Worm (Caenorhabditis elegans) whole organism, L4 larva: ENCODE data around the gene spe-43.

Experiments
- egl-43 ChIP-seq: fragments of 200-800 bp; sonication (Bioruptor generic); IDR thresholded peaks from 2 replicates; pipeline ENCODE4 v1.3.6; 2022; ENCODE audit warnings: missing genetic modification reagents, missing genetic modification characterization, missing compliant biosample characterization
- pha-4 ChIP-seq, 2 experiments: fragments of 150-350 bp in 1 of 2; fragments of 200-800 bp in 1 of 2; sonication (Bioruptor generic) in 1 of 2; IDR thresholded peaks in 1 of 2; optimal IDR thresholded peaks in 1 of 2; 2 replicates each; pipeline versions ENCODE4 v1.3.6 to Lab custom; 2014 to 2022; ENCODE audit warnings: missing genetic modification characterization in 2 of 2, missing genetic modification reagents in 2 of 2, missing biosample characterization in 1 of 2, missing compliant biosample characterization in 1 of 2
- set-16 ChIP-seq: fragments of 200-800 bp; sonication (Bioruptor generic); IDR thresholded peaks from 2 replicates; pipeline ENCODE4 v1.3.6; 2022; ENCODE audit warnings: missing genetic modification reagents, missing genetic modification characterization, missing compliant biosample characterization

The spe-43 gene

ce11 chrIV:13089671-13090242 is 52.4 kb downstream of the spe-43 start:
- no peak for TF ChIP-seq pha-4 (GFP tag; IDR thresholded peaks at IDR 0.05; lab: Robert Waterston, UW)
- TF ChIP-seq pha-4 (tag; optimal IDR thresholded peaks at IDR 0.05; lab: Kevin White, UChicago) = no peak
- 0 out of 2 replicates have a peak, but pooled peaks have one; percentile 5 for TF ChIP-seq egl-43 (GFP tag; lab: Robert Waterston, UW)
- TF ChIP-seq set-16 (GFP tag; lab: Robert Waterston, UW) = peak; percentile 95
